Worm (Caenorhabditis elegans): ENCODE data around the gene F13E9.11.

ce11 chrIV:10874527-10874926 is 5.6 kb upstream of the F13E9.11 start, which contains the start of gene F13E9.12:
- TF ChIP-seq ztf-16 (tag; optimal IDR thresholded peaks at IDR 0.05) (no peak), che-1 (tag; optimal IDR thresholded peaks at IDR 0.05) (no peak), elt-2 (tag; optimal IDR thresholded peaks at IDR 0.05) (no peak), ama-1 (optimal IDR thresholded peaks at IDR 0.05) (no peak), ref-2 (tag; optimal IDR thresholded peaks at IDR 0.05) (no peak), nfya-1 (tag; optimal IDR thresholded peaks at IDR 0.05) (no peak), ceh-18 (tag; optimal IDR thresholded peaks at IDR 0.05) (no peak)

Measured in whole organism, late embryonic.